Worm (Caenorhabditis elegans) whole organism, mixed stage, embryonic: Measurements from ENCODE around the gene unc-83.

ENCODE experiments used
- M03D4.4 ChIP-seq: sonication (generic microtip); optimal IDR thresholded peaks from 2 replicates; lab custom pipeline; 2017; ENCODE audit warnings: mild to moderate bottlenecking, missing genetic modification characterization, missing compliant biosample characterization
- blmp-1 ChIP-seq: fragments of 150-350 bp; optimal IDR thresholded peaks from 2 replicates; lab custom pipeline; 2014; ENCODE audit warnings: missing biosample characterization, missing genetic modification characterization
- ceh-39 ChIP-seq: fragments of 150-350 bp; optimal IDR thresholded peaks from 2 replicates; lab custom pipeline; 2014; ENCODE audit warnings: missing biosample characterization, missing genetic modification characterization
- ceh-43 ChIP-seq: fragments of 200-800 bp; sonication (Bioruptor generic); optimal IDR thresholded peaks from 2 replicates; lab custom pipeline; 2018; ENCODE audit warnings: mild to moderate bottlenecking, missing genetic modification characterization, moderate library complexity, missing compliant biosample characterization
- ces-1 ChIP-seq: fragments of 150-350 bp; optimal IDR thresholded peaks from 2 replicates; lab custom pipeline; 2014; ENCODE audit warnings: missing biosample characterization, missing genetic modification reagents, missing genetic modification characterization
- cnd-1 ChIP-seq: fragments of 200-800 bp; sonication (Bioruptor generic); optimal IDR thresholded peaks from 2 replicates; lab custom pipeline; 2018; ENCODE audit warnings: mild to moderate bottlenecking, missing genetic modification characterization, missing compliant biosample characterization
- drap-1 ChIP-seq: fragments of 200-800 bp; sonication (Bioruptor generic); optimal IDR thresholded peaks from 3 replicates; lab custom pipeline; 2018; ENCODE audit warnings: mild to moderate bottlenecking, missing genetic modification characterization, missing compliant biosample characterization
- elt-1 ChIP-seq: sonication (generic microtip); optimal IDR thresholded peaks from 2 replicates; lab custom pipeline; 2017; ENCODE audit warnings: missing genetic modification characterization, mild to moderate bottlenecking, missing compliant biosample characterization, antibody characterized with exemption, moderate library complexity, borderline replicate concordance; ENCODE audit not compliant: insufficient read depth
- elt-3 ChIP-seq: fragments of 150-350 bp; optimal IDR thresholded peaks from 2 replicates; lab custom pipeline; 2014; ENCODE audit warnings: missing biosample characterization, missing genetic modification characterization
- ham-2 ChIP-seq: fragments of 200-800 bp; sonication (Bioruptor generic); optimal IDR thresholded peaks from 2 replicates; lab custom pipeline; 2018; ENCODE audit warnings: mild to moderate bottlenecking, missing genetic modification characterization, missing compliant biosample characterization
- hlh-1 ChIP-seq: fragments of 150-350 bp; optimal IDR thresholded peaks from 2 replicates; lab custom pipeline; 2014; ENCODE audit warnings: missing biosample characterization, missing genetic modification reagents, missing genetic modification characterization
- lin-13 ChIP-seq: fragments of 150-350 bp; optimal IDR thresholded peaks from 2 replicates; lab custom pipeline; 2014; ENCODE audit warnings: missing biosample characterization, missing genetic modification characterization
- lin-32 ChIP-seq: fragments of 200-800 bp; sonication (Bioruptor generic); optimal IDR thresholded peaks from 2 replicates; lab custom pipeline; 2018; ENCODE audit warnings: mild to moderate bottlenecking, missing genetic modification characterization, missing compliant biosample characterization
- lsy-2 ChIP-seq: fragments of 150-350 bp; optimal IDR thresholded peaks from 2 replicates; lab custom pipeline; 2014; ENCODE audit warnings: missing biosample characterization, missing genetic modification characterization
- mep-1 ChIP-seq: fragments of 150-350 bp; optimal IDR thresholded peaks from 2 replicates; lab custom pipeline; 2017; ENCODE audit warnings: missing biosample characterization, missing genetic modification reagents, missing genetic modification characterization, inconsistent platforms
- mls-2 ChIP-seq: sonication (generic microtip); optimal IDR thresholded peaks from 2 replicates; lab custom pipeline; 2016; ENCODE audit warnings: mild to moderate bottlenecking, missing genetic modification characterization, moderate library complexity, missing compliant biosample characterization
- nhr-12 ChIP-seq: fragments of 150-350 bp; optimal IDR thresholded peaks from 2 replicates; lab custom pipeline; 2014; ENCODE audit warnings: missing biosample characterization, missing genetic modification characterization
- nhr-2 ChIP-seq: fragments of 150-350 bp; optimal IDR thresholded peaks from 2 replicates; lab custom pipeline; 2014; ENCODE audit warnings: missing biosample characterization, missing genetic modification characterization
- nhr-237 ChIP-seq: fragments of 150-350 bp; optimal IDR thresholded peaks from 2 replicates; lab custom pipeline; 2014; ENCODE audit warnings: missing biosample characterization, missing genetic modification characterization
- nhr-28 ChIP-seq: fragments of 150-350 bp; optimal IDR thresholded peaks from 2 replicates; lab custom pipeline; 2014; ENCODE audit warnings: missing biosample characterization, missing genetic modification characterization
- nhr-76 ChIP-seq: sonication (generic microtip); optimal IDR thresholded peaks from 2 replicates; lab custom pipeline; 2017; ENCODE audit warnings: missing biosample characterization, missing genetic modification characterization
- pha-4 ChIP-seq: fragments of 150-350 bp; optimal IDR thresholded peaks from 2 replicates; lab custom pipeline; 2018; ENCODE audit warnings: missing biosample characterization, missing genetic modification reagents, missing genetic modification characterization
- sem-2 ChIP-seq: fragments of 200-800 bp; sonication (Bioruptor generic); optimal IDR thresholded peaks from 2 replicates; lab custom pipeline; 2018; ENCODE audit warnings: mild to moderate bottlenecking, missing genetic modification characterization, missing compliant biosample characterization
- snpc-4 ChIP-seq: fragments of 150-350 bp; optimal IDR thresholded peaks from 2 replicates; lab custom pipeline; 2014; ENCODE audit warnings: missing biosample characterization, missing genetic modification characterization
- sptf-1 ChIP-seq: sonication (generic microtip); optimal IDR thresholded peaks from 2 replicates; lab custom pipeline; 2017; ENCODE audit warnings: mild to moderate bottlenecking, missing genetic modification characterization, moderate library complexity, missing compliant biosample characterization
- tbx-8 ChIP-seq: fragments of 200-800 bp; sonication (Bioruptor generic); optimal IDR thresholded peaks from 2 replicates; lab custom pipeline; 2018; ENCODE audit warnings: mild to moderate bottlenecking, missing genetic modification characterization, moderate library complexity, missing compliant biosample characterization
- unc-120 ChIP-seq: sonication (generic microtip); optimal IDR thresholded peaks from 2 replicates; lab custom pipeline; 2017; ENCODE audit warnings: missing genetic modification characterization, missing compliant biosample characterization; ENCODE audit not compliant: poor library complexity, severe bottlenecking
- unc-39 ChIP-seq: fragments of 150-350 bp; optimal IDR thresholded peaks from 2 replicates; lab custom pipeline; 2014; ENCODE audit warnings: missing biosample characterization, missing genetic modification characterization
- unc-62 ChIP-seq: fragments of 150-350 bp; optimal IDR thresholded peaks from 2 replicates; lab custom pipeline; 2014; ENCODE audit warnings: missing biosample characterization, missing genetic modification reagents, missing genetic modification characterization
- zip-8 ChIP-seq: fragments of 150-350 bp; optimal IDR thresholded peaks from 2 replicates; lab custom pipeline; 2014; ENCODE audit warnings: missing biosample characterization, missing genetic modification characterization
- ztf-11 ChIP-seq: fragments of 150-350 bp; optimal IDR thresholded peaks from 2 replicates; lab custom pipeline; 2014; ENCODE audit warnings: missing biosample characterization, missing genetic modification characterization

Gene unc-83

ce11 chrV:6429870-6430339, 35.0 kb upstream of the unc-83 start, which contains the start of gene alh-4:
TSS of gene alh-4 (minus strand) at chrV:6429920.
- TF ChIP-seq nhr-12 (tag; lab: Kevin White, UChicago) (no peak), nhr-76 (tag; lab: Kevin White, UChicago) (no peak), ham-2 (no peak), ztf-11 (tag; lab: Kevin White, UChicago) (no peak), elt-3 (no peak), tbx-8 (no peak), M03D4.4 (no peak), sptf-1 (tag; lab: Kevin White, UChicago) (no peak), nhr-28 (no peak), drap-1 (GFP tag; lab: Kevin White, UChicago) (no peak), lin-13 (no peak), unc-120 (tag; lab: Kevin White, UChicago) (no peak), nhr-2 (no peak)
- TF ChIP-seq, all 35 proteins: peak for 0

ce11 chrV:6430526-6431371, 34.1 kb upstream of the unc-83 start:
- no peak for TF ChIP-seq nhr-237
- no peak for TF ChIP-seq blmp-1
- TF ChIP-seq ceh-39 (tag; lab: Kevin White, UChicago): no peak
- TF ChIP-seq nhr-12 (tag; lab: Kevin White, UChicago): no peak

- TF ChIP-seq ces-1 (GFP tag; lab: Kevin White, UChicago) (no peak), nhr-2 (no peak), lsy-2 (peak; percentile 84), unc-62 (GFP tag; lab: Kevin White, UChicago) (no peak), ceh-43 (GFP tag; lab: Kevin White, UChicago) (no peak), hlh-1 (tag; lab: Kevin White, UChicago) (peak; percentile 2), mep-1 (tag; lab: Kevin White, UChicago) (peak; percentile 51), lin-13 (peak; percentile 9), pha-4 (tag; lab: Kevin White, UChicago) (peak; percentile 8)
Measured at ce11 chrV:6433446-6434178, 31.3 kb upstream of the unc-83 start, which contains the start of the genes gad-1 and erfa-1. TSS of gene gad-1 (minus strand) at chrV:6433496. TSS of gene erfa-1 (plus strand) at chrV:6434128.

- TF ChIP-seq unc-120 (tag; lab: Kevin White, UChicago) (no peak), ces-1 (GFP tag; lab: Kevin White, UChicago) (no peak), unc-62 (GFP tag; lab: Kevin White, UChicago) (no peak), unc-39 (tag; lab: Kevin White, UChicago) (no peak), lin-13 (no peak), zip-8 (tag; lab: Kevin White, UChicago) (no peak), cnd-1 (no peak), snpc-4 (tag; lab: Kevin White, UChicago) (no peak), sem-2 (GFP tag; lab: Kevin White, UChicago) (no peak), lin-32 (GFP tag; lab: Kevin White, UChicago) (no peak), elt-1 (no peak), elt-3 (no peak), mep-1 (tag; lab: Kevin White, UChicago) (no peak), nhr-76 (tag; lab: Kevin White, UChicago) (no peak), mls-2 (tag; lab: Kevin White, UChicago) (no peak), hlh-1 (tag; lab: Kevin White, UChicago) (no peak), drap-1 (GFP tag; lab: Kevin White, UChicago) (no peak), M03D4.4 (no peak), nhr-12 (tag; lab: Kevin White, UChicago) (no peak)
Measured at ce11 chrV:6436332-6436731, 28.5 kb upstream of the unc-83 start, which contains the start of gene hpo-19. TSS of gene hpo-19 (plus strand) at chrV:6436645.
